Fruit fly (Drosophila melanogaster): ENCODE data around the gene Meltrin.

Meltrin gene

DNA sequence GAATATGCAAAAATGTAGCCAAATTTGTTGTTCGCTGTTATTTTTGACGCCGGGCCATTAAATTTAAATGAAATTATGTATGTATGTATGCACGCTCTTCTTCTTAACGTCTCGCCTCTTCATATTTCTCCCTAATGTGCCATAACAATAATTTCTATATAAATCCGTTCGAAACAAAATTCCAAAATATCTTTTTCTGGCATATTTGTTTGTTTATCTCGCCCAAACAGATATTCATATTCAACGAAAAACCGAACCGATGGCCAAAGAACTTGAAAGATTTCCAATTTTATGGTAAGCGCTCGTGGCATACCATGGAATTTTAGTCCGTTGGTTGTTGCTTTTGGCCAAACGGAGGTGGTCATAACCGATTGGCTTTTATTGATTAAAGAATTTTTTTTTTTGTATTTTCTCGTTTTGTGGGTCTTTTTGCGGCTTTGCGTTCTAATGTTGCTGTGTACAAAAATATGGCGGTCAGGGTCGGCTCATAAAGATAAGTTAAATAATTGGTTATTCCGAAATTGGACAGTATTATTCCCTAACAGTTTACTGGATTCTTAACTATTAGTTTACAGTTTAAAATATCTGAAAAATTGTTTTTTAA lies 16.1 kb upstream of the Meltrin start (continued):
- TF ChIP-seq tio (GFP tag; optimal IDR thresholded peaks at IDR 0.05): no peak
- TF ChIP-seq ac (GFP tag; optimal IDR thresholded peaks at IDR 0.05): no peak
- no peak for TF ChIP-seq ems (GFP tag; optimal IDR thresholded peaks at IDR 0.05)
- TF ChIP-seq gce (GFP tag; IDR thresholded peaks at IDR 0.05): no peak
- TF ChIP-seq Atf3 (GFP tag; optimal IDR thresholded peaks at IDR 0.05): no peak
- no peak for TF ChIP-seq dimm (GFP tag; IDR thresholded peaks at IDR 0.05)
- no peak for TF ChIP-seq CG6272 (GFP tag; IDR thresholded peaks at IDR 0.05)
- TF ChIP-seq Usf (GFP tag; optimal IDR thresholded peaks at IDR 0.05): no peak
- no peak for TF ChIP-seq CG18764 (GFP tag; optimal IDR thresholded peaks at IDR 0.05)
- TF ChIP-seq Dip3 (GFP tag; optimal IDR thresholded peaks at IDR 0.05): no peak
- TF ChIP-seq CG10565 (GFP tag; optimal IDR thresholded peaks at IDR 0.05): no peak
- no peak for TF ChIP-seq CG11696 (GFP tag; IDR thresholded peaks at IDR 0.05)
- no peak for TF ChIP-seq stwl (tag; optimal IDR thresholded peaks at IDR 0.05)
- TF ChIP-seq cwo (GFP tag; optimal IDR thresholded peaks at IDR 0.05): no peak
- no peak for TF ChIP-seq jigr1 (GFP tag; IDR thresholded peaks at IDR 0.05)
- TF ChIP-seq CG11723 (GFP tag; optimal IDR thresholded peaks at IDR 0.05): no peak
- TF ChIP-seq vvl (GFP tag; IDR thresholded peaks at IDR 0.05): peak; percentile 52; the same call in 1 of the 2 replicates
- TF ChIP-seq CG9797 (GFP tag; optimal IDR thresholded peaks at IDR 0.05): no peak
- TF ChIP-seq so (GFP tag; IDR thresholded peaks at IDR 0.05): no peak
- TF ChIP-seq cg (GFP tag; optimal IDR thresholded peaks at IDR 0.05): no peak
- peak in 1 of 2 experiments; percentile 17 for TF ChIP-seq Pdp1 (GFP tag; optimal IDR thresholded peaks at IDR 0.05)
- TF ChIP-seq CG12659 (GFP tag; optimal IDR thresholded peaks at IDR 0.05): no peak
- TF ChIP-seq CG3726 (GFP tag; IDR thresholded peaks at IDR 0.05): no peak
- TF ChIP-seq BEAF-32 (GFP tag; optimal IDR thresholded peaks at IDR 0.05): no peak

DNA sequence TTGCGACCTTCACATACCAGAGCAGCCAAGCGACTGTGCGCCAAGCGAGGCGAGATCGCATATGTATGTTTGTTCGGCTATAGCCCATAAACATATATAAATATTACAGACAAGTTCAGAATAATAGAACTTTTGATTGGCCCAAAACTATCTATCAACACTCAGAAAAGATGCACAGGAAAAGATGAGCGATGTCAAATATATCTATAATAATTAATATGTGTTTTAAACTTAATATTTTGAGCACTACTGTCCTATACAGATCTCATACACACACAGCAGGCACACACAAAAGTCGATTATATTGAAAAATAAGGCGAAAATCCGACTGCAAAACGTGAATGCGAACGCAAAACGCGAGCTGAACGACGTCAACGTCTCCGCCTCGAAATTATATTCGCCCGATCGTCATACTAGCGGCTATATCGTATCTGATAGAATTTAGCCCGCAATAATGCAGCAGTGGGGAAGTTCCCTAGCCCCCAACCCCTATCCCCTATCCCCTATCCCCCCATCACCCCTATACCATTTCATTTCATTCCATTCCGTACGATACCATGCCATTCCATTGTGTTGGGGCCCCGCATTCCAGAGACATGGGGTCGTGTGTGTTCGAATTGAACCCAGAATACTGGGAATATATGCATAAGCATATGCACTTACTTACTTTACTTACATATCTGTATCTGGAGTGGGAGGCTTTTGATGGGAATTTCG lies 14.5 kb upstream of the Meltrin start:
- no peak for TF ChIP-seq ranshi (GFP tag; IDR thresholded peaks at IDR 0.05)
- peak; percentile 20 for TF ChIP-seq nom (GFP tag; optimal IDR thresholded peaks at IDR 0.05)
- TF ChIP-seq Dek (tag; optimal IDR thresholded peaks at IDR 0.05): peak; percentile 29
- TF ChIP-seq vfl (GFP tag; optimal IDR thresholded peaks at IDR 0.05): no peak
- TF ChIP-seq sens (GFP tag): peak; percentile 19
- no peak for TF ChIP-seq HLH54F (GFP tag; optimal IDR thresholded peaks at IDR 0.05)
- peak; percentile 24; the same call in 1 of the 3 replicates for TF ChIP-seq CG17361 (GFP tag; IDR thresholded peaks at IDR 0.05)
- TF ChIP-seq klu (GFP tag; IDR thresholded peaks at IDR 0.05): no peak
- peak; percentile 42; the same call in 2 of the 3 replicates for TF ChIP-seq tgo (GFP tag; IDR thresholded peaks at IDR 0.05)
- TF ChIP-seq sd (tag; optimal IDR thresholded peaks at IDR 0.05): peak; percentile 89
- peak; percentile 25 for TF ChIP-seq PHDP (tag; optimal IDR thresholded peaks at IDR 0.05)
- TF ChIP-seq CG17802 (tag; optimal IDR thresholded peaks at IDR 0.05): no peak
- TF ChIP-seq sug (tag; optimal IDR thresholded peaks at IDR 0.05): no peak
- TF ChIP-seq tna (GFP tag; IDR thresholded peaks at IDR 0.05; ENCODE audit: partially characterized antibody): no peak
- peak; percentile 44 for TF ChIP-seq gem (tag; optimal IDR thresholded peaks at IDR 0.05)
- TF ChIP-seq CG3281 (GFP tag; optimal IDR thresholded peaks at IDR 0.05): peak; percentile 54
- TF ChIP-seq Sox100B (GFP tag; optimal IDR thresholded peaks at IDR 0.05): no peak
- TF ChIP-seq Deaf1 (tag; optimal IDR thresholded peaks at IDR 0.05): peak; percentile 16
- peak; percentile 49 for TF ChIP-seq cwo (GFP tag; optimal IDR thresholded peaks at IDR 0.05)
- no peak for TF ChIP-seq CG15073 (GFP tag; optimal IDR thresholded peaks at IDR 0.05)
- TF ChIP-seq HmgZ (tag; optimal IDR thresholded peaks at IDR 0.05): peak; percentile 4
- TF ChIP-seq unpg (GFP tag; optimal IDR thresholded peaks at IDR 0.05): peak; percentile 7
- TF ChIP-seq CG8924 (tag; optimal IDR thresholded peaks at IDR 0.05): peak; percentile 3
- TF ChIP-seq pho (GFP tag; optimal IDR thresholded peaks at IDR 0.05): no peak
- TF ChIP-seq tll (GFP tag; optimal IDR thresholded peaks at IDR 0.05): no peak
- no peak for TF ChIP-seq CG1602 (GFP tag; optimal IDR thresholded peaks at IDR 0.05)

All from whole organism, embryonic.